Fruit fly (Drosophila melanogaster) whole organism, adult: Measurements from ENCODE around the gene kirre.

Experiments used
- CG11617 ChIP-seq: fragments of 200-800 bp; sonication (Bioruptor generic); optimal IDR thresholded peaks from 2 replicates; lab custom pipeline; 2017; ENCODE audit warnings: mild to moderate bottlenecking, missing biosample characterization, missing genetic modification reagents, missing genetic modification characterization
- CG14711 ChIP-seq: fragments of 200-800 bp; sonication (Bioruptor generic); optimal IDR thresholded peaks from 2 replicates; lab custom pipeline; 2018; ENCODE audit warnings: missing biosample characterization, mild to moderate bottlenecking, missing genetic modification characterization, moderate library complexity
- CG1620 ChIP-seq: fragments of 200-800 bp; sonication (Bioruptor generic); optimal IDR thresholded peaks from 2 replicates; lab custom pipeline; 2016; ENCODE audit warnings: missing biosample characterization, missing genetic modification characterization
- CG33017 ChIP-seq: fragments of 200-800 bp; sonication (Bioruptor generic); optimal IDR thresholded peaks from 2 replicates; lab custom pipeline; 2018; ENCODE audit warnings: missing biosample characterization, mild to moderate bottlenecking, missing genetic modification characterization, moderate library complexity
- CG7101 ChIP-seq: fragments of 200-800 bp; sonication (Bioruptor generic); optimal IDR thresholded peaks from 2 replicates; lab custom pipeline; 2018; ENCODE audit warnings: missing biosample characterization, mild to moderate bottlenecking, missing genetic modification characterization, moderate library complexity
- Hr96 ChIP-seq: fragments of 200-800 bp; sonication (Bioruptor generic); optimal IDR thresholded peaks from 2 replicates; lab custom pipeline; 2016; ENCODE audit warnings: missing biosample characterization, missing genetic modification characterization
- Mnt ChIP-seq: fragments of 200-800 bp; sonication (Bioruptor generic); optimal IDR thresholded peaks from 2 replicates; lab custom pipeline; 2016; ENCODE audit warnings: missing biosample characterization, mild to moderate bottlenecking, missing genetic modification characterization
- kay ChIP-seq: fragments of 200-800 bp; sonication (Bioruptor generic); peaks from one replicate; lab custom pipeline; 2016; ENCODE audit warnings: missing biosample characterization, missing genetic modification characterization, borderline replicate concordance
- ovo ChIP-seq: fragments of 200-800 bp; sonication (Bioruptor generic); optimal IDR thresholded peaks from 2 replicates; lab custom pipeline; 2016; ENCODE audit warnings: missing biosample characterization, missing genetic modification characterization
- tj ChIP-seq: fragments of 200-800 bp; sonication (Bioruptor generic); optimal IDR thresholded peaks from 3 replicates; lab custom pipeline; 2017; ENCODE audit warnings: missing biosample characterization, mild to moderate bottlenecking, missing genetic modification characterization, moderate library complexity

dm6 chrX:3158620-3159019 is 418.4 kb downstream of the kirre start:
- TF ChIP-seq CG14711, result no peak
- no peak for TF ChIP-seq CG33017 (tag; lab: Kevin White, UChicago)
- no peak for TF ChIP-seq CG11617 (GFP tag; lab: Kevin White, UChicago)
- no peak for TF ChIP-seq tj (GFP tag; lab: Kevin White, UChicago)
- no peak for TF ChIP-seq CG7101 (tag; lab: Kevin White, UChicago)
- no peak for TF ChIP-seq kay (GFP tag; lab: Kevin White, UChicago)
- no peak for TF ChIP-seq Mnt (GFP tag; lab: Kevin White, UChicago)
- no peak for TF ChIP-seq CG1620 (GFP tag; lab: Kevin White, UChicago)
- TF ChIP-seq Hr96 (GFP tag; lab: Kevin White, UChicago), result no peak
- no peak for TF ChIP-seq ovo
